Fruit fly (Drosophila melanogaster): Measurements from ENCODE around the gene Lcp65Ag2.
"Not testable (repeated sequence)": the region's sequence is repeated elsewhere in the genome, so short reads cannot be mapped to it uniquely, and the experiment has no call there.

- TF ChIP-seq psq, insv, Sin3A (optimal IDR thresholded peaks at IDR 0.05): not testable (repeated sequence)
These were observed 17.5 kb upstream of the Lcp65Ag2 start, which contains the start of the genes Cpr65Ax2 and Lcp65Aa for dm6 chr3L:6150757-6151354.

Data from Kc167 (cell line).